Worm (Caenorhabditis elegans) whole organism, young adult: Measurements from ENCODE around the gene irld-2.

ENCODE experiments used
- B0035.1 ChIP-seq: sonication (generic microtip); optimal IDR thresholded peaks from 2 replicates; lab custom pipeline; 2016; ENCODE audit warnings: missing genetic modification characterization, mild to moderate bottlenecking, missing compliant biosample characterization, missing genotype, missing genetic modification reagents
- K11D2.4 ChIP-seq: fragments of 200-800 bp; sonication (Bioruptor generic); IDR thresholded peaks from 2 replicates; pipeline ENCODE4 v1.3.6; 2022; ENCODE audit warnings: missing genetic modification reagents, missing genetic modification characterization, missing compliant biosample characterization
- ama-1 ChIP-seq, 3 experiments: fragments of 150-350 bp in 1 of 3; sonication (generic microtip) in 2 of 3; optimal IDR thresholded peaks; 2 replicates each; lab custom pipeline; 2014 to 2018; ENCODE audit warnings: missing biosample characterization in 2 of 3, missing genetic modification characterization in 2 of 3, missing genetic modification reagents in 2 of 3
- cebp-1 ChIP-seq, 2 experiments: fragments of 200-800 bp in 1 of 2; sonication (Bioruptor generic) in 1 of 2; sonication (generic microtip) in 1 of 2; IDR thresholded peaks in 1 of 2; optimal IDR thresholded peaks in 1 of 2; 2 replicates each; pipeline versions ENCODE4 v1.3.6 to Lab custom; 2017 to 2022; ENCODE audit warnings: missing compliant biosample characterization in 2 of 2, missing genetic modification characterization in 2 of 2, mild to moderate bottlenecking in 1 of 2, missing genetic modification reagents in 1 of 2, moderate library complexity in 1 of 2
- egl-44 ChIP-seq: fragments of 200-800 bp; sonication (Bioruptor generic); IDR thresholded peaks from 2 replicates; pipeline ENCODE4 v1.3.6; 2022; ENCODE audit warnings: missing genetic modification reagents, missing genetic modification characterization, missing compliant biosample characterization
- lin-40 ChIP-seq: sonication (generic microtip); optimal IDR thresholded peaks from 2 replicates; lab custom pipeline; 2016; ENCODE audit warnings: missing genetic modification characterization, mild to moderate bottlenecking, missing compliant biosample characterization, missing genotype, missing genetic modification reagents
- nhr-27 ChIP-seq: fragments of 200-800 bp; sonication (Bioruptor generic); optimal IDR thresholded peaks from 2 replicates; lab custom pipeline; 2018; ENCODE audit warnings: mild to moderate bottlenecking, missing genetic modification characterization, moderate library complexity, missing compliant biosample characterization
- pha-4 ChIP-seq: fragments of 150-350 bp; sonication (generic microtip); optimal IDR thresholded peaks from 2 replicates; lab custom pipeline; 2014; ENCODE audit warnings: missing biosample characterization, missing genetic modification reagents, missing genetic modification characterization
- sdz-38 ChIP-seq: sonication (generic microtip); optimal IDR thresholded peaks from 2 replicates; lab custom pipeline; 2016; ENCODE audit warnings: missing genotype, missing genetic modification characterization, missing compliant biosample characterization
- snpc-1.3 ChIP-seq: sonication (generic microtip); optimal IDR thresholded peaks from 2 replicates; lab custom pipeline; 2017; ENCODE audit warnings: missing genetic modification characterization, mild to moderate bottlenecking, missing compliant biosample characterization, antibody characterized with exemption, moderate library complexity, missing genotype, missing genetic modification reagents; ENCODE audit not compliant: insufficient read depth
- snpc-4 ChIP-seq, 5 experiments: fragments of 150-350 bp in 1 of 5; sonication (generic microtip) in 4 of 5; optimal IDR thresholded peaks; 2 replicates each; lab custom pipeline; 2014 to 2018; ENCODE audit warnings: missing genetic modification characterization in 5 of 5, missing biosample characterization in 3 of 5, antibody characterized with exemption in 2 of 5, mild to moderate bottlenecking in 2 of 5, missing compliant biosample characterization in 2 of 5, missing genotype in 2 of 5, moderate library complexity in 2 of 5, missing genetic modification reagents in 1 of 5
- tlf-1 ChIP-seq: fragments of 200-800 bp; sonication (Bioruptor generic); optimal IDR thresholded peaks from 2 replicates; lab custom pipeline; 2018; ENCODE audit warnings: mild to moderate bottlenecking, missing genetic modification characterization, missing compliant biosample characterization
- unc-130 ChIP-seq: sonication (generic microtip); optimal IDR thresholded peaks from 2 replicates; lab custom pipeline; 2016; ENCODE audit warnings: missing genetic modification reagents, missing genetic modification characterization, missing compliant biosample characterization
- unc-62 ChIP-seq: fragments of 150-350 bp; optimal IDR thresholded peaks from 2 replicates; lab custom pipeline; 2014; ENCODE audit warnings: missing biosample characterization, missing genetic modification reagents, missing genetic modification characterization

DNA sequence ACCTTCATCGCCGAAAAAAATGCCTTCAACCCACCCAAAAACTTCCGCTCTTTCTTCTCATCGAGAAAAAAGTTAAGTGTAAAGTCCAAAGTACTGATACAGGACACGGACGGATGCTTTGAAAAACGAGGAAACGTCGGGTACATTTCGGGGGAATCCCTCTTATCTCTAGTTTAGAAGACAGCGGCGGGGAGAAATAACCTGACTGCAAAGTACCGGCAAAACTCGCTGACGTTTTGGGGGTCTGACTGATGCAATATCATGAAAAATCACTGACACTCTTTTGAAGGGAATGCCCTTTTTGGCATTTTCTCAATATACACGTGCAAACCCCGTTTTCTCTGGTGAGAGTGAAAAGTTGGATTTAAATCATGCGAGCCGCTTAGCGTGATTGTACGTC, 38.4 kb downstream of the irld-2 start:
- TF ChIP-seq B0035.1 = no peak
- no peak for TF ChIP-seq unc-62 (GFP tag; lab: Kevin White, UChicago)
- TF ChIP-seq unc-130 (GFP tag; lab: Kevin White, UChicago) = no peak
- peak; percentile 83 for TF ChIP-seq lin-40 (tag; lab: Kevin White, UChicago)
- no peak for TF ChIP-seq cebp-1 (GFP tag; IDR thresholded peaks at IDR 0.05; lab: Robert Waterston, UW)
- TF ChIP-seq cebp-1 (tag; optimal IDR thresholded peaks at IDR 0.05; lab: Kevin White, UChicago) = peak; percentile 61
- TF ChIP-seq egl-44 (GFP tag; lab: Robert Waterston, UW) = 0 out of 2 replicates have a peak, but pooled peaks have one; percentile 44
- TF ChIP-seq snpc-4 (GFP tag; optimal IDR thresholded peaks at IDR 0.05; lab: Kevin White, UChicago) = no peak
- peak in 1 of 4 experiments; percentile 28 for TF ChIP-seq snpc-4 (tag; optimal IDR thresholded peaks at IDR 0.05; lab: Kevin White, UChicago)
- TF ChIP-seq tlf-1 (GFP tag; lab: Kevin White, UChicago) = no peak
- TF ChIP-seq ama-1 (optimal IDR thresholded peaks at IDR 0.05; lab: Kevin White, UChicago) = no peak
- no peak for TF ChIP-seq ama-1 (GFP tag; optimal IDR thresholded peaks at IDR 0.05; lab: Kevin White, UChicago)
- peak; percentile 68 for TF ChIP-seq K11D2.4 (GFP tag; lab: Robert Waterston, UW)
- no peak for TF ChIP-seq pha-4 (tag; lab: Kevin White, UChicago)
- no peak for TF ChIP-seq sdz-38 (tag; lab: Kevin White, UChicago)
- TF ChIP-seq snpc-1.3 (tag; lab: Kevin White, UChicago) = no peak
- TF ChIP-seq nhr-27 (tag; lab: Kevin White, UChicago) = no peak
